Fruit fly (Drosophila melanogaster) whole organism, wandering third instar larva: ENCODE measurements around the gene CG14440.

Experiments used
- CrebA ChIP-seq: fragments of 200-800 bp; sonication (Bioruptor generic); optimal IDR thresholded peaks from 2 replicates; lab custom pipeline; 2016; ENCODE audit warnings: missing biosample characterization, mild to moderate bottlenecking, missing genetic modification characterization, borderline replicate concordance
- Dfd ChIP-seq: fragments of >200 bp; optimal IDR thresholded peaks from 2 replicates; lab custom pipeline; 2017; ENCODE audit warnings: missing biosample characterization, missing genetic modification characterization
- Hr78 ChIP-seq: fragments of >200 bp; optimal IDR thresholded peaks from 2 replicates; lab custom pipeline; 2017; ENCODE audit warnings: missing biosample characterization, missing genetic modification characterization
- Mio ChIP-seq: sonication (Bioruptor generic); optimal IDR thresholded peaks from 2 replicates; lab custom pipeline; 2016; ENCODE audit warnings: missing biosample characterization, missing genetic modification characterization
- Myc ChIP-seq: fragments of >200 bp; optimal IDR thresholded peaks from 2 replicates; lab custom pipeline; 2017
- brk ChIP-seq: fragments of 200-800 bp; sonication (Bioruptor generic); optimal IDR thresholded peaks from 2 replicates; lab custom pipeline; 2016; ENCODE audit warnings: missing biosample characterization, mild to moderate bottlenecking, missing genetic modification characterization
- dl ChIP-seq, 2 experiments: fragments of 175-275, 200-275 bp in 1 of 2; fragments of 200-275 bp in 1 of 2; sonication (Bioruptor generic); optimal IDR thresholded peaks; lab custom pipeline; 2018; ENCODE audit warnings: mild to moderate bottlenecking in 2 of 2, missing biosample characterization in 2 of 2, missing genetic modification characterization in 2 of 2, moderate library complexity in 2 of 2; ENCODE audit not compliant: partially characterized antibody in 2 of 2, insufficient read depth in 1 of 2
- dsf ChIP-seq: sonication (Bioruptor generic); optimal IDR thresholded peaks from 2 replicates; lab custom pipeline; 2016; ENCODE audit warnings: missing biosample characterization, missing genetic modification characterization, borderline replicate concordance
- fru ChIP-seq: fragments of 200-800 bp; sonication (Bioruptor generic); optimal IDR thresholded peaks from 3 replicates; lab custom pipeline; 2016; ENCODE audit warnings: missing biosample characterization, mild to moderate bottlenecking, missing genetic modification characterization
- h ChIP-seq: fragments of 200-800 bp; sonication (Bioruptor generic); optimal IDR thresholded peaks from 3 replicates; lab custom pipeline; 2016; ENCODE audit warnings: missing biosample characterization, mild to moderate bottlenecking, missing genetic modification characterization
- psq ChIP-seq: fragments of 200-800 bp; sonication (Bioruptor generic); optimal IDR thresholded peaks from 3 replicates; lab custom pipeline; 2017; ENCODE audit warnings: missing biosample characterization, mild to moderate bottlenecking, missing genetic modification characterization, moderate library complexity
- sage ChIP-seq: fragments of 200-800 bp; sonication (Bioruptor generic); optimal IDR thresholded peaks from 2 replicates; lab custom pipeline; 2016; ENCODE audit warnings: missing biosample characterization, mild to moderate bottlenecking, missing genetic modification characterization
- usp ChIP-seq: fragments of >200 bp; optimal IDR thresholded peaks from 2 replicates; lab custom pipeline; 2017; ENCODE audit warnings: missing biosample characterization, missing genetic modification characterization

dm6 chrX:6698248-6698812 lies at the start of gene CG14440:
- TF ChIP-seq brk (GFP tag; lab: Kevin White, UChicago) (no peak), psq (GFP tag; lab: Kevin White, UChicago) (no peak), h (GFP tag; lab: Kevin White, UChicago) (no peak), sage (GFP tag; lab: Kevin White, UChicago) (no peak), usp (GFP tag; lab: Kevin White, UChicago) (no peak), dl (GFP tag; optimal IDR thresholded peaks at IDR 0.05; lab: Kevin White, UChicago; ENCODE audit: insufficient read depth in 1 of 2, partially characterized antibody in 2 of 2) (no peak), Hr78 (GFP tag; lab: Kevin White, UChicago) (no peak), Dfd (no peak), Mio (GFP tag; lab: Kevin White, UChicago) (no peak), CrebA (no peak), Myc (lab: Kevin White, UChicago) (no peak), fru (GFP tag; lab: Kevin White, UChicago) (no peak), dsf (GFP tag; lab: Kevin White, UChicago) (no peak)
